Worm (Caenorhabditis elegans) whole organism, young adult: ENCODE measurements around the gene Y49F6C.8.

Experiments used
- C17E4.6 ChIP-seq: fragments of 200-800 bp; sonication (Bioruptor generic); IDR thresholded peaks from 2 replicates; pipeline ENCODE4 v1.3.6; 2022; ENCODE audit warnings: missing genetic modification reagents, missing genetic modification characterization, missing compliant biosample characterization
- F10E7.11 ChIP-seq: sonication (generic microtip); optimal IDR thresholded peaks from 2 replicates; lab custom pipeline; 2017; ENCODE audit warnings: mild to moderate bottlenecking, missing genetic modification characterization, moderate library complexity, missing compliant biosample characterization
- F22D6.2 ChIP-seq: sonication (generic microtip); optimal IDR thresholded peaks from 2 replicates; lab custom pipeline; 2016; ENCODE audit warnings: mild to moderate bottlenecking, missing genetic modification characterization, missing compliant biosample characterization
- F23B12.7 ChIP-seq: sonication (generic microtip); optimal IDR thresholded peaks from 2 replicates; lab custom pipeline; 2017; ENCODE audit warnings: missing genetic modification characterization, mild to moderate bottlenecking, missing compliant biosample characterization, antibody characterized with exemption, moderate library complexity; ENCODE audit not compliant: insufficient read depth
- F37B4.10 ChIP-seq: fragments of 200-800 bp; sonication (Bioruptor generic); IDR thresholded peaks from 2 replicates; pipeline ENCODE4 v1.3.6; 2022; ENCODE audit warnings: missing genetic modification characterization, missing compliant biosample characterization
- F39B2.1 ChIP-seq: fragments of 200-800 bp; sonication (Bioruptor generic); IDR thresholded peaks from 2 replicates; pipeline ENCODE4 v1.3.6; 2022; ENCODE audit warnings: missing genetic modification reagents, missing genetic modification characterization, missing compliant biosample characterization
- K12H6.12 ChIP-seq: fragments of 200-800 bp; sonication (Bioruptor generic); optimal IDR thresholded peaks from 2 replicates; lab custom pipeline; 2018; ENCODE audit warnings: mild to moderate bottlenecking, missing genetic modification characterization, missing compliant biosample characterization
- Y95B8A.8 ChIP-seq: fragments of 200-800 bp; sonication (Bioruptor generic); IDR thresholded peaks from 2 replicates; pipeline ENCODE4 v1.3.6; 2022; ENCODE audit warnings: missing genetic modification reagents, missing genetic modification characterization, missing compliant biosample characterization
- aptf-2 ChIP-seq: fragments of 200-800 bp; sonication (Bioruptor generic); conservative IDR thresholded peaks from 2 replicates; pipeline ENCODE4 v1.3.6; 2022; ENCODE audit warnings: missing genetic modification reagents, missing genetic modification characterization, missing compliant biosample characterization
- aptf-3 ChIP-seq: fragments of 200-800 bp; sonication (Bioruptor generic); IDR thresholded peaks from 2 replicates; pipeline ENCODE4 v1.3.6; 2022; ENCODE audit warnings: missing genetic modification characterization, missing compliant biosample characterization
- athp-1 ChIP-seq: sonication (generic microtip); optimal IDR thresholded peaks from 2 replicates; lab custom pipeline; 2017; ENCODE audit warnings: mild to moderate bottlenecking, missing genetic modification characterization, missing compliant biosample characterization
- cebp-1 ChIP-seq, 2 experiments: fragments of 200-800 bp in 1 of 2; sonication (Bioruptor generic) in 1 of 2; sonication (generic microtip) in 1 of 2; IDR thresholded peaks in 1 of 2; optimal IDR thresholded peaks in 1 of 2; 2 replicates each; pipeline versions ENCODE4 v1.3.6 to Lab custom; 2017 to 2022; ENCODE audit warnings: missing compliant biosample characterization in 2 of 2, missing genetic modification characterization in 2 of 2, mild to moderate bottlenecking in 1 of 2, missing genetic modification reagents in 1 of 2, moderate library complexity in 1 of 2
- cebp-2 ChIP-seq: fragments of 200-800 bp; sonication (Bioruptor generic); IDR thresholded peaks from 2 replicates; pipeline ENCODE4 v1.3.6; 2022; ENCODE audit warnings: missing genetic modification characterization, missing compliant biosample characterization
- ceh-40 ChIP-seq: fragments of 200-800 bp; sonication (Bioruptor generic); IDR thresholded peaks from 2 replicates; pipeline ENCODE4 v1.3.6; 2022; ENCODE audit warnings: missing genetic modification characterization, missing compliant biosample characterization
- ceh-58 ChIP-seq: fragments of 200-800 bp; sonication (Bioruptor generic); IDR thresholded peaks from 2 replicates; pipeline ENCODE4 v1.3.6; 2022; ENCODE audit warnings: missing genetic modification characterization, missing compliant biosample characterization
- dpl-1 ChIP-seq: fragments of 150-350 bp; optimal IDR thresholded peaks from 2 replicates; lab custom pipeline; 2014; ENCODE audit warnings: missing biosample characterization, missing genetic modification reagents, missing genetic modification characterization
- efl-1 ChIP-seq: fragments of 150-350 bp; optimal IDR thresholded peaks from 2 replicates; lab custom pipeline; 2014; ENCODE audit warnings: missing biosample characterization, missing genetic modification reagents, missing genetic modification characterization
- egl-18 ChIP-seq: fragments of 200-800 bp; sonication (Bioruptor generic); IDR thresholded peaks from 2 replicates; pipeline ENCODE4 v1.3.6; 2022; ENCODE audit warnings: missing genetic modification reagents, missing genetic modification characterization, missing compliant biosample characterization
- egrh-3 ChIP-seq: fragments of 200-800 bp; sonication (Bioruptor generic); IDR thresholded peaks from 2 replicates; pipeline ENCODE4 v1.3.6; 2022; ENCODE audit warnings: missing genetic modification reagents, missing genetic modification characterization, missing compliant biosample characterization
- fkh-3 ChIP-seq: sonication (generic microtip); optimal IDR thresholded peaks from 2 replicates; lab custom pipeline; 2016; ENCODE audit warnings: mild to moderate bottlenecking, missing genetic modification characterization, missing compliant biosample characterization
- gei-17 ChIP-seq: fragments of 200-800 bp; sonication (Bioruptor generic); optimal IDR thresholded peaks from 2 replicates; lab custom pipeline; 2018; ENCODE audit warnings: mild to moderate bottlenecking, missing genetic modification characterization, missing compliant biosample characterization
- hlh-12 ChIP-seq: sonication (generic microtip); optimal IDR thresholded peaks from 2 replicates; lab custom pipeline; 2016; ENCODE audit warnings: missing genetic modification characterization, missing compliant biosample characterization
- hmg-1.2 ChIP-seq: fragments of 200-800 bp; sonication (Bioruptor generic); IDR thresholded peaks from 2 replicates; pipeline ENCODE4 v1.3.6; 2022; ENCODE audit warnings: missing genetic modification reagents, missing genetic modification characterization, missing compliant biosample characterization
- hmg-20 ChIP-seq: fragments of 200-800 bp; sonication (Bioruptor generic); IDR thresholded peaks from 2 replicates; pipeline ENCODE4 v1.3.6; 2022; ENCODE audit warnings: missing genetic modification reagents, missing genetic modification characterization, missing compliant biosample characterization
- lag-1 ChIP-seq: fragments of 200-800 bp; sonication (Bioruptor generic); IDR thresholded peaks from 2 replicates; pipeline ENCODE4 v1.3.6; 2022; ENCODE audit warnings: missing genetic modification reagents, missing genetic modification characterization, missing compliant biosample characterization
- let-607 ChIP-seq, 2 experiments: fragments of 200-800 bp in 1 of 2; sonication (Bioruptor generic) in 1 of 2; sonication (generic microtip) in 1 of 2; optimal IDR thresholded peaks; 2 replicates each; lab custom pipeline; 2016 to 2018; ENCODE audit warnings: mild to moderate bottlenecking in 2 of 2, missing compliant biosample characterization in 2 of 2, missing genetic modification characterization in 2 of 2, moderate library complexity in 2 of 2, missing genotype in 1 of 2
- lin-26 ChIP-seq: fragments of 200-800 bp; sonication (Bioruptor generic); IDR thresholded peaks from 2 replicates; pipeline ENCODE4 v1.3.6; 2022; ENCODE audit warnings: missing genetic modification reagents, missing genetic modification characterization, missing compliant biosample characterization
- madf-3 ChIP-seq: fragments of 200-800 bp; sonication (Bioruptor generic); IDR thresholded peaks from 2 replicates; pipeline ENCODE4 v1.3.6; 2022; ENCODE audit warnings: missing genetic modification reagents, missing genetic modification characterization, missing compliant biosample characterization
- madf-6 ChIP-seq: fragments of 200-800 bp; sonication (Bioruptor generic); IDR thresholded peaks from 2 replicates; pipeline ENCODE4 v1.3.6; 2022; ENCODE audit warnings: missing genetic modification reagents, missing genetic modification characterization, missing compliant biosample characterization
- madf-8 ChIP-seq: fragments of 200-800 bp; sonication (Bioruptor generic); conservative IDR thresholded peaks from 2 replicates; pipeline ENCODE4 v1.3.6; 2022; ENCODE audit warnings: missing genetic modification reagents, missing genetic modification characterization, missing compliant biosample characterization
- nhr-179 ChIP-seq: sonication (generic microtip); optimal IDR thresholded peaks from 2 replicates; lab custom pipeline; 2016; ENCODE audit warnings: mild to moderate bottlenecking, missing genetic modification characterization, missing compliant biosample characterization
- nhr-27 ChIP-seq: fragments of 200-800 bp; sonication (Bioruptor generic); optimal IDR thresholded peaks from 2 replicates; lab custom pipeline; 2018; ENCODE audit warnings: mild to moderate bottlenecking, missing genetic modification characterization, moderate library complexity, missing compliant biosample characterization
- nhr-90 ChIP-seq: sonication (generic microtip); optimal IDR thresholded peaks from 2 replicates; lab custom pipeline; 2016; ENCODE audit warnings: missing genotype, mild to moderate bottlenecking, missing genetic modification characterization, missing compliant biosample characterization
- rec-8 ChIP-seq, 2 experiments: sonication (generic microtip); optimal IDR thresholded peaks; 2 replicates each; lab custom pipeline; 2016; ENCODE audit warnings: mild to moderate bottlenecking in 2 of 2, missing genetic modification characterization in 2 of 2, missing genetic modification reagents in 2 of 2, missing genotype in 2 of 2, missing biosample characterization in 1 of 2, missing compliant biosample characterization in 1 of 2, moderate library complexity in 1 of 2
- repo-1 ChIP-seq: sonication (generic microtip); optimal IDR thresholded peaks from 2 replicates; lab custom pipeline; 2017; ENCODE audit warnings: mild to moderate bottlenecking, missing genetic modification characterization, missing compliant biosample characterization
- sdz-38 ChIP-seq: sonication (generic microtip); optimal IDR thresholded peaks from 2 replicates; lab custom pipeline; 2016; ENCODE audit warnings: missing genotype, missing genetic modification characterization, missing compliant biosample characterization
- sea-2 ChIP-seq: fragments of 200-800 bp; sonication (Bioruptor generic); IDR thresholded peaks from 2 replicates; pipeline ENCODE4 v1.3.6; 2022; ENCODE audit warnings: missing genetic modification characterization, missing compliant biosample characterization
- snpc-1.1 ChIP-seq: sonication (generic microtip); optimal IDR thresholded peaks from 2 replicates; lab custom pipeline; 2017; ENCODE audit warnings: missing genetic modification characterization, mild to moderate bottlenecking, missing compliant biosample characterization, antibody characterized with exemption, moderate library complexity, missing genotype, missing genetic modification reagents; ENCODE audit not compliant: insufficient read depth
- snpc-1.3 ChIP-seq: sonication (generic microtip); optimal IDR thresholded peaks from 2 replicates; lab custom pipeline; 2017; ENCODE audit warnings: missing genetic modification characterization, mild to moderate bottlenecking, missing compliant biosample characterization, antibody characterized with exemption, moderate library complexity, missing genotype, missing genetic modification reagents; ENCODE audit not compliant: insufficient read depth
- unc-62 ChIP-seq: fragments of 150-350 bp; optimal IDR thresholded peaks from 2 replicates; lab custom pipeline; 2014; ENCODE audit warnings: missing biosample characterization, missing genetic modification reagents, missing genetic modification characterization
- ztf-28 ChIP-seq: fragments of 200-800 bp; sonication (Bioruptor generic); IDR thresholded peaks from 2 replicates; pipeline ENCODE4 v1.3.6; 2022; ENCODE audit warnings: missing genetic modification reagents, missing genetic modification characterization, missing compliant biosample characterization

The Y49F6C.8 gene

DNA sequence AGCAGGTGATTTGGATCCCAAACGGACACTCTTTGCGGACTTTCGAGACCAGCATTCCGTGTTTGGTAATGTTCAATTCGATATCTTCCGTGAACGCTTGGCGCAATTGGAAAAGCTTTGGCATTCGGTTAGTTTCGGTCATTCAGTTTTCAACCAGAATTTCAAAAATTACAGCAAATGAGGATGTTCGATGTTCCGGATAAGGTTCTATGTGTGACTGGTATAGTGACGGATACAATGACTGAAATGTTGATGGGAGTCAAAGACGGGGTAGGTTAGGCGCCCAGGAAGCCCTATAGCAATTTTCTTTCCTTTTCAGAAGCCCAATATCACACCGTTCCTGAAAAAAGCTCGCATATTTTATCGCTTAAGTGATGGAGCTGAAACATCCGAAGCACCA, 13.2 kb upstream of the Y49F6C.8 start:
- TF ChIP-seq madf-6 (GFP tag; lab: Robert Waterston, UW) (no peak), lag-1 (no peak), ceh-40 (GFP tag; lab: Robert Waterston, UW) (no peak), gei-17 (GFP tag; lab: Kevin White, UChicago) (no peak), egl-18 (GFP tag; lab: Robert Waterston, UW) (no peak), unc-62 (GFP tag; lab: Kevin White, UChicago) (no peak), madf-3 (GFP tag; lab: Robert Waterston, UW) (no peak), snpc-1.3 (tag; lab: Kevin White, UChicago) (no peak), repo-1 (tag; lab: Kevin White, UChicago) (no peak), F23B12.7 (tag; lab: Kevin White, UChicago) (no peak), let-607 (tag; optimal IDR thresholded peaks at IDR 0.05; lab: Kevin White, UChicago) (no peak), F10E7.11 (tag; lab: Kevin White, UChicago) (no peak), nhr-90 (tag; lab: Kevin White, UChicago) (no peak), K12H6.12 (tag; lab: Kevin White, UChicago) (no peak), aptf-3 (GFP tag; lab: Robert Waterston, UW) (no peak), hlh-12 (no peak), C17E4.6 (GFP tag; lab: Robert Waterston, UW) (no peak), ceh-58 (GFP tag; lab: Robert Waterston, UW) (no peak)

DNA sequence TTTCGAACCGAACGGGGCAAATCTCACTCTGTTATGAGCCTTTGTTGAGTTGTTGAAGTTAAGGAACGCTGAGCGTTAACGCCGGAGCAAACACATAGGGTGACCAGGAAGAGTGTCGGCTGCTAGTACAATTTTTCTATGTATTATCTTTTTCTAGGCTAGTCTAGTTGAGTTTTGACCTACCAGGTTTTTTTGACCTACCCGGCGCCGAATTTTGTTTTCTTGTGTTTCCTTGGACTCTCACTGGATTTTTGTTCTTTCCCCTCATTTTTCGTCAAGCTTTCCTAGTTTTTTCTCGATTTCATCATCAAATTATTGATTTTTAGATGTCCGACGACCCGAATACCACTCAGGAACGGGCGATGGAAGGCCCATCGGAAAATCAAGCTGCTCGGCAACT, 11.6 kb upstream of the Y49F6C.8 start, which contains the start of gene T06D4.1:
T06D4.1 (plus strand) TSS at position 321 of the 400 bp plus-strand sequence.
- TF ChIP-seq madf-8 (peak; percentile 76), madf-6 (GFP tag; lab: Robert Waterston, UW) (peak; percentile 69), snpc-1.1 (tag; lab: Kevin White, UChicago) (peak; percentile 12), hmg-20 (GFP tag; lab: Robert Waterston, UW) (no peak), rec-8 (tag; optimal IDR thresholded peaks at IDR 0.05; lab: Kevin White, UChicago) (no peak), aptf-2 (0 out of 2 replicates have a peak, but pooled peaks have one; percentile 5), dpl-1 (peak; percentile 1), hmg-1.2 (GFP tag; lab: Robert Waterston, UW) (no peak), efl-1 (GFP tag; lab: Kevin White, UChicago) (peak; percentile 80), athp-1 (tag; lab: Kevin White, UChicago) (no peak), let-607 (tag; optimal IDR thresholded peaks at IDR 0.05; lab: Kevin White, UChicago) (no peak)
- TF ChIP-seq, all 124 proteins: peak for 6

DNA sequence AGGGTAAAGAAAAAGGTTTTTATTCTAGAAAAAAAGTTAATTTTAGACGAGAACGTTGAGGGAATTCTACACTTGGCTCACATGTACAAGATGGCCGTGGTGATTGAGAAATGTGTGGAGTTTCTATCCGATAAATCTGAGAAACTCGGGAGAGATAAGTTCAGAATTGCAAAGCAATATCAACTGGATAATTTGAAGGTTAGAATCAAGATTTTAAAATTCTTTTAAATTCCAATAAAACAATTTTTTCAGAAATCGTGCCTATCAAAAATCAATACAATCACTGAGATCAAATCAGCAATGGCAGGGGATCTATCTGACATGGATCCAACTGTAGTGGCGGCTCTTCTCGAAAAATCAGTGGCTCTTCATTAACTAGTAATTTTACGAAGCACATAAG, 8.4 kb upstream of the Y49F6C.8 start, which contains the start of gene Y49F6C.2:
Y49F6C.2 (plus strand) TSS at position 301 of the 400 bp plus-strand sequence.
- TF ChIP-seq sdz-38 (tag; lab: Kevin White, UChicago) = no peak
- no peak for TF ChIP-seq nhr-179
- TF ChIP-seq let-607 (tag; optimal IDR thresholded peaks at IDR 0.05; lab: Kevin White, UChicago) = no peak
- no peak for TF ChIP-seq lin-26
- no peak for TF ChIP-seq lag-1
- no peak for TF ChIP-seq snpc-1.3 (tag; lab: Kevin White, UChicago)
- TF ChIP-seq fkh-3 = no peak
- TF ChIP-seq ztf-28 (GFP tag; lab: Robert Waterston, UW) = no peak
- no peak for TF ChIP-seq egrh-3 (GFP tag; lab: Robert Waterston, UW)
- no peak for TF ChIP-seq F39B2.1 (GFP tag; lab: Robert Waterston, UW)
- no peak for TF ChIP-seq F37B4.10 (GFP tag; lab: Robert Waterston, UW)
- no peak for TF ChIP-seq F22D6.2 (tag; lab: Kevin White, UChicago)
- no peak for TF ChIP-seq cebp-1 (GFP tag; IDR thresholded peaks at IDR 0.05; lab: Robert Waterston, UW)
- TF ChIP-seq cebp-1 (tag; optimal IDR thresholded peaks at IDR 0.05; lab: Kevin White, UChicago) = no peak
- no peak for TF ChIP-seq aptf-2
- no peak for TF ChIP-seq cebp-2
- TF ChIP-seq nhr-27 (tag; lab: Kevin White, UChicago) = no peak
- TF ChIP-seq Y95B8A.8 (GFP tag; lab: Robert Waterston, UW) = no peak
- TF ChIP-seq C17E4.6 (GFP tag; lab: Robert Waterston, UW) = no peak
- TF ChIP-seq sea-2 = no peak
- TF ChIP-seq, all 124 proteins: peak for 0
